Worm (Caenorhabditis elegans) whole organism, L1 larva: ENCODE measurements around the gene pxmp-4.

Experiments
- aly-2 ChIP-seq: fragments of 150-350 bp; optimal IDR thresholded peaks from 2 replicates; lab custom pipeline; 2014; ENCODE audit warnings: missing biosample characterization, missing genetic modification characterization
- ces-1 ChIP-seq: fragments of 150-350 bp; optimal IDR thresholded peaks from 2 replicates; lab custom pipeline; 2014; ENCODE audit warnings: missing biosample characterization, missing genetic modification reagents, missing genetic modification characterization
- egl-27 ChIP-seq, 2 experiments: fragments of 150-350 bp in 1 of 2; sonication (generic microtip); optimal IDR thresholded peaks; 3 replicates each; lab custom pipeline; 2017 to 2018; ENCODE audit warnings: missing biosample characterization in 2 of 2, missing genetic modification characterization in 2 of 2, missing genetic modification reagents in 2 of 2
- elt-3 ChIP-seq, 6 experiments: fragments of 150-350 bp in 1 of 6; sonication (generic microtip); optimal IDR thresholded peaks; 2 replicates each; lab custom pipeline; 2017 to 2018; ENCODE audit warnings: missing biosample characterization in 6 of 6, missing genetic modification characterization in 6 of 6, inconsistent platforms in 1 of 6
- fkh-10 ChIP-seq: sonication (generic microtip); optimal IDR thresholded peaks from 2 replicates; lab custom pipeline; 2017; ENCODE audit warnings: missing biosample characterization, missing genetic modification reagents, missing genetic modification characterization
- hlh-17 ChIP-seq: fragments of 200-800 bp; sonication (Bioruptor generic); optimal IDR thresholded peaks from 2 replicates; lab custom pipeline; 2018; ENCODE audit warnings: missing genetic modification characterization, mild to moderate bottlenecking, missing compliant biosample characterization, moderate library complexity, borderline replicate concordance
- irx-1 ChIP-seq: sonication (generic microtip); optimal IDR thresholded peaks from 2 replicates; lab custom pipeline; 2016; ENCODE audit warnings: missing genetic modification characterization, missing compliant biosample characterization
- jun-1 ChIP-seq: fragments of 150-350 bp; optimal IDR thresholded peaks from 2 replicates; lab custom pipeline; 2014; ENCODE audit warnings: missing biosample characterization, missing genetic modification reagents, missing genetic modification characterization
- lin-39 ChIP-seq: fragments of 150-350 bp; optimal IDR thresholded peaks from 2 replicates; lab custom pipeline; 2014; ENCODE audit warnings: missing biosample characterization, missing genetic modification reagents, missing genetic modification characterization
- nhr-11 ChIP-seq: fragments of 150-350 bp; optimal IDR thresholded peaks from 2 replicates; lab custom pipeline; 2014; ENCODE audit warnings: missing biosample characterization, missing genetic modification characterization
- nhr-28 ChIP-seq: fragments of 150-350 bp; optimal IDR thresholded peaks from 2 replicates; lab custom pipeline; 2014; ENCODE audit warnings: missing biosample characterization, missing genetic modification characterization
- nhr-76 ChIP-seq: sonication (generic microtip); optimal IDR thresholded peaks from 2 replicates; lab custom pipeline; 2017; ENCODE audit warnings: missing biosample characterization, missing genetic modification characterization
- snpc-4 ChIP-seq: fragments of 150-350 bp; optimal IDR thresholded peaks from 2 replicates; lab custom pipeline; 2014; ENCODE audit warnings: missing biosample characterization, missing genetic modification characterization
- zag-1 ChIP-seq: fragments of 150-350 bp; optimal IDR thresholded peaks from 2 replicates; lab custom pipeline; 2014; ENCODE audit warnings: missing biosample characterization, missing genetic modification characterization

ce11 chrIV:295734-296201, 41.2 kb downstream of the pxmp-4 start:
- TF ChIP-seq zag-1 (no peak), aly-2 (tag; lab: Kevin White, UChicago) (no peak), nhr-11 (no peak), nhr-28 (tag; lab: Kevin White, UChicago) (no peak), elt-3 (tag; optimal IDR thresholded peaks at IDR 0.05; lab: Kevin White, UChicago) (peak in 2 of 6 experiments; percentile 37 to 45), ces-1 (GFP tag; lab: Kevin White, UChicago) (no peak), egl-27 (tag; optimal IDR thresholded peaks at IDR 0.05; lab: Kevin White, UChicago) (no peak), jun-1 (tag; lab: Kevin White, UChicago) (peak; percentile 20), fkh-10 (GFP tag; lab: Kevin White, UChicago) (no peak), snpc-4 (tag; lab: Kevin White, UChicago) (no peak), lin-39 (tag; lab: Kevin White, UChicago) (no peak), irx-1 (no peak), nhr-76 (tag; lab: Kevin White, UChicago) (no peak), hlh-17 (no peak)
